Fruit fly (Drosophila melanogaster): ENCODE data around the gene Ugt302K1.

Ugt302K1 gene

DNA sequence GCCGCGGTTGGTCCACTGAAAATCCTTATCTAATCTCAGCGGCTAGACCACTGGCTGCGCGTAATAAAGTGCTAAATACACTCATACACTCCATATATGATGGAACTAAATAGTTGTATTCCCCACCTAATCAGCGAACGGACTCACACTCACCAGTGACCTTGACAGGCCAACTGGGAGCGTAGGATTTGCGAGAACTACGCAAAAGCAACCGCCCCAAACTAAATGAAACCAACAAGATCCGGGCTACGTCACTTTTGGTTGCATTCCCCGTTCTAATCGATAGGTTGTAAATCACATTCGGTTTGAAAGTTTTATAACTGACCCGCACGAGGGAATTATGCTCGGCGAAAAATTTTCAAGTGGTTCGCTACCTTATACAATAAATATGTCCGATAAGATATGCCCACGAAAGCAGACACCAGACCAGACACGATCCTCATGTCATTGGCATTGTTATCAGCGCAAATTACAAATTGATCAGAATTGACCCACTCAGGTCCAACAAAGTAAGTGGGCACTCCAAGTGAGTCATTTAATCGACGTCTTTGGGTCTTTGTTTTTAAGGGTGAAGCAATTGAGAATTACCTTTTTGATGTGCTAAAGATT, 45.7 kb upstream of the Ugt302K1 start:
- TF ChIP-seq dsx (GFP tag; optimal IDR thresholded peaks at IDR 0.05; ENCODE audit: poor library complexity, severe bottlenecking) = peak; percentile 28
- no peak for TF ChIP-seq CG16779 (tag; optimal IDR thresholded peaks at IDR 0.05)
- TF ChIP-seq salr (GFP tag; optimal IDR thresholded peaks at IDR 0.05) = no peak
- TF ChIP-seq CG3032 (tag; optimal IDR thresholded peaks at IDR 0.05) = no peak

dm6 chr3R:11198062-11198472, 44.4 kb upstream of the Ugt302K1 start:
- TF ChIP-seq OdsH (GFP tag; optimal IDR thresholded peaks at IDR 0.05) = no peak
- TF ChIP-seq CG11294 (GFP tag; IDR thresholded peaks at IDR 0.05) = no peak
- peak; percentile 76 for TF ChIP-seq Sox14 (GFP tag; optimal IDR thresholded peaks at IDR 0.05)
- TF ChIP-seq acj6 (GFP tag; optimal IDR thresholded peaks at IDR 0.05) = no peak
- no peak; the same call in 1 of the 2 replicates for TF ChIP-seq CG15336 (GFP tag; IDR thresholded peaks at IDR 0.05)
- no peak for TF ChIP-seq fd85E (GFP tag; optimal IDR thresholded peaks at IDR 0.05)
- no peak for TF ChIP-seq CG34406 (GFP tag; optimal IDR thresholded peaks at IDR 0.05)
- TF ChIP-seq salr (GFP tag; optimal IDR thresholded peaks at IDR 0.05) = no peak
- peak; percentile 6 for TF ChIP-seq CG8632 (GFP tag; optimal IDR thresholded peaks at IDR 0.05)
- TF ChIP-seq net (GFP tag; optimal IDR thresholded peaks at IDR 0.05) = peak; percentile 7
- TF ChIP-seq CG11762 (GFP tag; optimal IDR thresholded peaks at IDR 0.05; ENCODE audit: insufficient read depth) = no peak
- no peak for TF ChIP-seq CG32006 (GFP tag; optimal IDR thresholded peaks at IDR 0.05)
- TF ChIP-seq CG8319 (GFP tag; optimal IDR thresholded peaks at IDR 0.05) = no peak
- TF ChIP-seq Lpt (GFP tag; optimal IDR thresholded peaks at IDR 0.05) = peak; percentile 56
- no peak for TF ChIP-seq CG10631 (GFP tag; optimal IDR thresholded peaks at IDR 0.05)
- TF ChIP-seq fd59A (GFP tag; optimal IDR thresholded peaks at IDR 0.05) = no peak
- TF ChIP-seq CG16779 (tag; optimal IDR thresholded peaks at IDR 0.05) = no peak
- TF ChIP-seq topi (GFP tag; optimal IDR thresholded peaks at IDR 0.05) = no peak
- TF ChIP-seq CG3919 (GFP tag; optimal IDR thresholded peaks at IDR 0.05) = no peak
- no peak for TF ChIP-seq lz (GFP tag; optimal IDR thresholded peaks at IDR 0.05)
- no peak for TF ChIP-seq Eip75B (GFP tag; optimal IDR thresholded peaks at IDR 0.05)
- TF ChIP-seq Blimp-1 (GFP tag; optimal IDR thresholded peaks at IDR 0.05) = peak; percentile 25
- TF ChIP-seq CG7368 (GFP tag; optimal IDR thresholded peaks at IDR 0.05) = no peak
- peak; percentile 41; the same call in 1 of the 3 replicates for TF ChIP-seq eg (GFP tag; IDR thresholded peaks at IDR 0.05)
- peak; percentile 63 for TF ChIP-seq vri (GFP tag; optimal IDR thresholded peaks at IDR 0.05)
- TF ChIP-seq Hr4 (GFP tag; optimal IDR thresholded peaks at IDR 0.05) = no peak
- TF ChIP-seq fkh (GFP tag; optimal IDR thresholded peaks at IDR 0.05) = peak; percentile 82
- TF ChIP-seq cyc (GFP tag; optimal IDR thresholded peaks at IDR 0.05) = no peak
- no peak for TF ChIP-seq CG11902 (GFP tag; optimal IDR thresholded peaks at IDR 0.05)
- TF ChIP-seq CG9139 (GFP tag; optimal IDR thresholded peaks at IDR 0.05) = no peak
- no peak for TF ChIP-seq spab (GFP tag; optimal IDR thresholded peaks at IDR 0.05)
- TF ChIP-seq Ets96B (tag; optimal IDR thresholded peaks at IDR 0.05) = no peak
- no peak for TF ChIP-seq Smox (GFP tag; optimal IDR thresholded peaks at IDR 0.05)
- TF ChIP-seq Hr38 (GFP tag; optimal IDR thresholded peaks at IDR 0.05) = no peak
- no peak for TF ChIP-seq CG6276 (GFP tag; optimal IDR thresholded peaks at IDR 0.05)
- TF ChIP-seq CG6792 (GFP tag; optimal IDR thresholded peaks at IDR 0.05) = no peak
- 0 out of 3 replicates have a peak, but pooled peaks have one; percentile 25 for TF ChIP-seq CG6163 (GFP tag; IDR thresholded peaks at IDR 0.05)
- TF ChIP-seq CG6854 (GFP tag; optimal IDR thresholded peaks at IDR 0.05) = peak; percentile 4
- TF ChIP-seq Sox15 (GFP tag; optimal IDR thresholded peaks at IDR 0.05) = no peak
- no peak for TF ChIP-seq CG8119 (GFP tag; IDR thresholded peaks at IDR 0.05)
- no peak for TF ChIP-seq CG10669 (GFP tag; optimal IDR thresholded peaks at IDR 0.05)
- no peak for TF ChIP-seq ss (GFP tag; optimal IDR thresholded peaks at IDR 0.05)
- no peak for TF ChIP-seq Ets21C (GFP tag; optimal IDR thresholded peaks at IDR 0.05)
- no peak for TF ChIP-seq achi (GFP tag; optimal IDR thresholded peaks at IDR 0.05)
- peak; percentile 21 for TF ChIP-seq dsx (GFP tag; optimal IDR thresholded peaks at IDR 0.05; ENCODE audit: poor library complexity, severe bottlenecking)
- TF ChIP-seq Eip93F (GFP tag; optimal IDR thresholded peaks at IDR 0.05) = no peak
- no peak for TF ChIP-seq Gug (GFP tag; IDR thresholded peaks at IDR 0.05)
- no peak for TF ChIP-seq pdm3 (GFP tag; optimal IDR thresholded peaks at IDR 0.05)

Measured in whole organism, prepupa.